Fruit fly (Drosophila melanogaster): ENCODE measurements around the gene CG13693.

The CG13693 gene

DNA sequence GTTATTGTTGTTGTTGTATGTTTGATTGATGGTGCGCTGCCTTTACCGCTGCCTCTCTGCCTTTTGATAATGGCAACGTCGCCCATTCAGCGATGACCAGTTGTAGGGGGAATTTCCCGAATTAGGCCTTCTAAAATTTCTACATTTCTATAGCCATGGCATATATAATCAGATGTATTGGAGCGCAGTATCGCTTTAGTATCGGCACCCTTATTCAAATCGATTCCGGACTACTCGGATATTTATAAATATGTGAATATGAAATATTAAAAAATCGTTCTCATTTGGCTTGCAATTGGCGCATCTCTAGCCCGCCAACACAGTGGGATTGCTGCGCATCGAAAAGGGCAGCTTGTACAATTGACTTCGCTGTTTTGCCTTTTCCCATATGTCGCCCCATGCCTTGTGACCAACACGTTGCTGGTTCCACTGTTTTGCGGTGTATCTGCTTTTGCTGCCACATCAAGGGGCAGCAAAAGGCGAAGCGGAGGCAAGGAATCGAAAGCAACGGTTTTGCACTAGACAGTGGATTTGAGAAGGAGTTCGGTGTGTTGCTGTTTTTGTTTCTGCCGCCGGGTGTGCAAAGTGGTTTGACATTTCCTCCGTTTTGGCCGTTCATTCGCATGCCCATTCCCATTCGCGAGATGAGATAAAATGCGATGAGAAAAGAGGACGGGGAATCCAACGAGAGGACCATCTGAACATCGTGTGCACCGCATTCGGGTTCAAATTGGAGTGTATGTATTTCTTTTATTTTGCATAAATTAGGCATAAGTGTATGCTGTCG is 7.5 kb upstream of the CG13693 start (continued):
- TF ChIP-seq Eip74EF (GFP tag; optimal IDR thresholded peaks at IDR 0.05) = no peak
- TF ChIP-seq Scr (GFP tag; IDR thresholded peaks at IDR 0.05; ENCODE audit: partially characterized antibody) = no peak
- TF ChIP-seq CG6175 (GFP tag; IDR thresholded peaks at IDR 0.05) = no peak
- TF ChIP-seq slbo (GFP tag; IDR thresholded peaks at IDR 0.05) = peak; percentile 74; the same call in 1 of the 2 replicates
- peak; percentile 52; the same call in 1 of the 2 replicates for TF ChIP-seq wdn (GFP tag; IDR thresholded peaks at IDR 0.05)
- TF ChIP-seq amos (GFP tag; IDR thresholded peaks at IDR 0.05; ENCODE audit: partially characterized antibody) = no peak
- no peak for TF ChIP-seq CG10321 (GFP tag; IDR thresholded peaks at IDR 0.05)
- TF ChIP-seq Myb (GFP tag; optimal IDR thresholded peaks at IDR 0.05) = peak; percentile 3
- TF ChIP-seq bowl (GFP tag; IDR thresholded peaks at IDR 0.05) = 0 out of 2 replicates have a peak, but pooled peaks have one; percentile 9
- TF ChIP-seq dpn (GFP tag; optimal IDR thresholded peaks at IDR 0.05) = peak; percentile 63 to 67
- TF ChIP-seq HLH4C (GFP tag; IDR thresholded peaks at IDR 0.05; ENCODE audit: partially characterized antibody) = peak; percentile 13; the same call in 1 of the 3 replicates
- no peak for TF ChIP-seq CG11504 (tag; optimal IDR thresholded peaks at IDR 0.05)
- TF ChIP-seq CG1024 (GFP tag; IDR thresholded peaks at IDR 0.05) = peak; percentile 8; the same call in 1 of the 2 replicates
- TF ChIP-seq CHES-1-like (GFP tag; optimal IDR thresholded peaks at IDR 0.05) = peak; percentile 40
- peak; percentile 56; the same call in 1 of the 3 replicates for TF ChIP-seq CG2199 (GFP tag; IDR thresholded peaks at IDR 0.05)
- no peak for TF ChIP-seq pzg (GFP tag; optimal IDR thresholded peaks at IDR 0.05)
- peak; percentile 41; the same call in 1 of the 2 replicates for TF ChIP-seq peb (GFP tag; IDR thresholded peaks at IDR 0.05)
- TF ChIP-seq cas (GFP tag; IDR thresholded peaks at IDR 0.05) = no peak
- no peak for TF ChIP-seq CG7745 (tag; optimal IDR thresholded peaks at IDR 0.05)
- no peak for TF ChIP-seq fru (optimal IDR thresholded peaks at IDR 0.05)
- TF ChIP-seq CG4730 (GFP tag; IDR thresholded peaks at IDR 0.05) = peak; percentile 28; the same call in 1 of the 2 replicates
- peak; percentile 74 for TF ChIP-seq grau (tag; optimal IDR thresholded peaks at IDR 0.05)
- TF ChIP-seq CG31365 (tag; optimal IDR thresholded peaks at IDR 0.05) = no peak
- peak; percentile 5 for TF ChIP-seq Lhr (GFP tag; optimal IDR thresholded peaks at IDR 0.05)
- TF ChIP-seq CG14667 (GFP tag; IDR thresholded peaks at IDR 0.05) = no peak
- TF ChIP-seq CG10267 (tag; optimal IDR thresholded peaks at IDR 0.05) = peak; percentile 36
- TF ChIP-seq CG14050 (GFP tag; IDR thresholded peaks at IDR 0.05) = peak; percentile 51; the same call in 1 of the 3 replicates
- no peak; the same call in 2 of the 3 replicates for TF ChIP-seq z (GFP tag; IDR thresholded peaks at IDR 0.05)
- TF ChIP-seq Gug (GFP tag; IDR thresholded peaks at IDR 0.05) = peak; percentile 82
- peak; percentile 26 for TF ChIP-seq exex (tag; optimal IDR thresholded peaks at IDR 0.05)
- TF ChIP-seq CG14860 (GFP tag; IDR thresholded peaks at IDR 0.05; ENCODE audit: partially characterized antibody) = no peak
- TF ChIP-seq CG33557 (GFP tag; optimal IDR thresholded peaks at IDR 0.05) = no peak
- no peak for TF ChIP-seq phol (tag; optimal IDR thresholded peaks at IDR 0.05)
- no peak for TF ChIP-seq CG6791 (GFP tag; IDR thresholded peaks at IDR 0.05; ENCODE audit: partially characterized antibody)
- TF ChIP-seq CG9727 (GFP tag; optimal IDR thresholded peaks at IDR 0.05) = peak; percentile 70
- no peak for TF ChIP-seq tna (GFP tag; IDR thresholded peaks at IDR 0.05; ENCODE audit: partially characterized antibody)
- peak; percentile 37 for TF ChIP-seq CG1792 (GFP tag; optimal IDR thresholded peaks at IDR 0.05)
- peak; percentile 18 for TF ChIP-seq CG10431 (GFP tag; optimal IDR thresholded peaks at IDR 0.05)
- TF ChIP-seq HLHmδ (GFP tag; optimal IDR thresholded peaks at IDR 0.05) = no peak
- no peak for TF ChIP-seq ato (GFP tag; IDR thresholded peaks at IDR 0.05; ENCODE audit: partially characterized antibody)
- TF ChIP-seq Fer2 (tag; optimal IDR thresholded peaks at IDR 0.05) = peak; percentile 17
- TF ChIP-seq CG13123 (GFP tag; optimal IDR thresholded peaks at IDR 0.05) = peak; percentile 44
- TF ChIP-seq shn (GFP tag; optimal IDR thresholded peaks at IDR 0.05) = peak; percentile 15
- TF ChIP-seq CG9797 (GFP tag; optimal IDR thresholded peaks at IDR 0.05) = no peak
- peak; percentile 37 for TF ChIP-seq CG6854 (GFP tag; optimal IDR thresholded peaks at IDR 0.05)
- TF ChIP-seq CG11696 (GFP tag; IDR thresholded peaks at IDR 0.05) = no peak
- peak; percentile 57 for TF ChIP-seq Dek (tag; optimal IDR thresholded peaks at IDR 0.05)
- peak; percentile 27 for TF ChIP-seq CG4854 (GFP tag; optimal IDR thresholded peaks at IDR 0.05)

Measured in whole organism, embryonic.